Worm (Caenorhabditis elegans): ENCODE data around the gene dgn-2.
"Not testable (repeated sequence)": the region's sequence is repeated elsewhere in the genome, so short reads cannot be mapped to it uniquely, and the experiment has no call there.

Gene dgn-2

ce11 chrX:1367416-1367815 lies at the start of gene dgn-2:
Gene dgn-2, minus strand, starts transcription at chrX:1367516.
- TF ChIP-seq sma-9 (GFP tag; optimal IDR thresholded peaks at IDR 0.05): no peak
- TF ChIP-seq sma-9 (tag; optimal IDR thresholded peaks at IDR 0.05): no peak

ce11 chrX:1416776-1417354 lies 49.5 kb upstream of the dgn-2 start, which contains the start of the genes F19G12.4 and F19G12.8:
Gene F19G12.4, plus strand, starts transcription at chrX:1417304.
Gene F19G12.8, plus strand, starts transcription at chrX:1417320.
- TF ChIP-seq blmp-1 (tag; optimal IDR thresholded peaks at IDR 0.05; ENCODE audit: insufficient read depth) (no peak), elt-3 (tag; optimal IDR thresholded peaks at IDR 0.05) (no peak), skn-1 (tag; optimal IDR thresholded peaks at IDR 0.05) (peak; percentile 27), crh-2 (tag; optimal IDR thresholded peaks at IDR 0.05) (peak; percentile 2), ztf-11 (tag; optimal IDR thresholded peaks at IDR 0.05) (no peak), fos-1 (tag; optimal IDR thresholded peaks at IDR 0.05) (peak; percentile 37)

- TF ChIP-seq nhr-10 (tag; optimal IDR thresholded peaks at IDR 0.05): no peak
- TF ChIP-seq nhr-11 (tag; optimal IDR thresholded peaks at IDR 0.05): no peak
- no peak for TF ChIP-seq nhr-77 (tag; optimal IDR thresholded peaks at IDR 0.05)
- TF ChIP-seq unc-55 (GFP tag; optimal IDR thresholded peaks at IDR 0.05): no peak
- no peak for TF ChIP-seq lin-13 (GFP tag; optimal IDR thresholded peaks at IDR 0.05)
- no peak for TF ChIP-seq fos-1 (tag; optimal IDR thresholded peaks at IDR 0.05)
- no peak for TF ChIP-seq unc-62 (GFP tag; optimal IDR thresholded peaks at IDR 0.05)
- TF ChIP-seq nhr-12 (tag; optimal IDR thresholded peaks at IDR 0.05): no peak
- no peak for TF ChIP-seq peb-1 (tag; optimal IDR thresholded peaks at IDR 0.05)
- TF ChIP-seq mbf-1 (tag; optimal IDR thresholded peaks at IDR 0.05): no peak
Measured at ce11 chrX:1412844-1413243, 45.5 kb upstream of the dgn-2 start, which contains the start of gene srh-19. Gene srh-19, plus strand, starts transcription at chrX:1413144.

ce11 chrX:1410552-1410951 lies 43.2 kb upstream of the dgn-2 start, which contains the start of gene abu-2:
Gene abu-2, minus strand, starts transcription at chrX:1410652.
- TF ChIP-seq ZK546.5 (tag; optimal IDR thresholded peaks at IDR 0.05) (no peak), skn-1 (tag; optimal IDR thresholded peaks at IDR 0.05) (no peak), blmp-1 (tag; optimal IDR thresholded peaks at IDR 0.05; ENCODE audit: insufficient read depth) (no peak), unc-55 (GFP tag; optimal IDR thresholded peaks at IDR 0.05) (no peak), lin-13 (GFP tag; optimal IDR thresholded peaks at IDR 0.05) (no peak), egl-27 (tag; optimal IDR thresholded peaks at IDR 0.05) (no peak), mdl-1 (tag; optimal IDR thresholded peaks at IDR 0.05) (no peak), elt-1 (tag; optimal IDR thresholded peaks at IDR 0.05) (no peak), F13H6.1 (tag; optimal IDR thresholded peaks at IDR 0.05) (no peak), Y55F3AM.14 (GFP tag; optimal IDR thresholded peaks at IDR 0.05) (no peak), aly-2 (tag; optimal IDR thresholded peaks at IDR 0.05) (no peak), unc-62 (GFP tag; optimal IDR thresholded peaks at IDR 0.05) (no peak), ztf-1 (GFP tag; conservative IDR thresholded peaks at IDR 0.05) (no peak), mab-5 (tag; optimal IDR thresholded peaks at IDR 0.05) (no peak), nhr-6 (tag; optimal IDR thresholded peaks at IDR 0.05) (no peak), nhr-10 (tag; optimal IDR thresholded peaks at IDR 0.05) (no peak)

- TF ChIP-seq ZK546.5 (tag; optimal IDR thresholded peaks at IDR 0.05) (no peak), fos-1 (tag; optimal IDR thresholded peaks at IDR 0.05) (no peak), gmeb-1 (tag; optimal IDR thresholded peaks at IDR 0.05) (no peak), zag-1 (tag; optimal IDR thresholded peaks at IDR 0.05) (no peak), nhr-23 (tag; optimal IDR thresholded peaks at IDR 0.05) (no peak)
Measured at ce11 chrX:1409224-1409623, 41.9 kb upstream of the dgn-2 start.

- not testable (repeated sequence) for TF ChIP-seq crh-2, nhr-12, elt-3 (tag; optimal IDR thresholded peaks at IDR 0.05)
Measured at ce11 chrX:1403971-1404370, 36.7 kb upstream of the dgn-2 start, which contains the start of gene ZK402.1. Gene ZK402.1, plus strand, starts transcription at chrX:1404271.

- not testable (repeated sequence) for TF ChIP-seq zag-1 (tag; optimal IDR thresholded peaks at IDR 0.05); nhr-6 (tag; optimal IDR thresholded peaks at IDR 0.05); Y55F3AM.14 (GFP tag; optimal IDR thresholded peaks at IDR 0.05)
Measured at ce11 chrX:1403444-1403843, 36.1 kb upstream of the dgn-2 start, which contains the start of gene ZK402.2. Gene ZK402.2, plus strand, starts transcription at chrX:1403744.
